Worm (Caenorhabditis elegans) whole organism, early embryonic: ENCODE data around the gene grl-7.

Source experiments
- aly-1 ChIP-seq: sonication (generic microtip); optimal IDR thresholded peaks from 2 replicates; lab custom pipeline; 2016; ENCODE audit warnings: missing genetic modification characterization, missing compliant biosample characterization
- ama-1 ChIP-seq: fragments of 150-350 bp; optimal IDR thresholded peaks from 2 replicates; lab custom pipeline; 2014
- ceh-36 ChIP-seq: sonication (generic microtip); optimal IDR thresholded peaks from 2 replicates; lab custom pipeline; 2016; ENCODE audit warnings: missing genetic modification characterization, inconsistent platforms, missing compliant biosample characterization
- ets-7 ChIP-seq: sonication (generic microtip); optimal IDR thresholded peaks from 2 replicates; lab custom pipeline; 2016; ENCODE audit warnings: missing genotype, missing genetic modification characterization, missing compliant biosample characterization
- scrt-1 ChIP-seq: fragments of 200-800 bp; sonication (Bioruptor generic); IDR thresholded peaks from 2 replicates; pipeline ENCODE4 v1.3.6; 2022; ENCODE audit warnings: missing genetic modification characterization, missing compliant biosample characterization
- sea-1 ChIP-seq: fragments of 200-800 bp; sonication (Bioruptor generic); conservative IDR thresholded peaks from 2 replicates; pipeline ENCODE4 v1.3.6; 2022; ENCODE audit warnings: missing genetic modification characterization, missing compliant biosample characterization
- tbx-11 ChIP-seq: fragments of 200-800 bp; sonication (Bioruptor generic); IDR thresholded peaks from 2 replicates; pipeline ENCODE4 v1.3.6; 2022; ENCODE audit warnings: missing genetic modification characterization, missing compliant biosample characterization
- tbx-37 ChIP-seq: fragments of 200-800 bp; sonication (Bioruptor generic); conservative IDR thresholded peaks from 2 replicates; pipeline ENCODE4 v1.3.6; 2022; ENCODE audit warnings: missing genetic modification reagents, missing genetic modification characterization, missing compliant biosample characterization
- tra-4 ChIP-seq: sonication (generic microtip); optimal IDR thresholded peaks from 2 replicates; lab custom pipeline; 2017; ENCODE audit warnings: missing genetic modification characterization, missing compliant biosample characterization

DNA sequence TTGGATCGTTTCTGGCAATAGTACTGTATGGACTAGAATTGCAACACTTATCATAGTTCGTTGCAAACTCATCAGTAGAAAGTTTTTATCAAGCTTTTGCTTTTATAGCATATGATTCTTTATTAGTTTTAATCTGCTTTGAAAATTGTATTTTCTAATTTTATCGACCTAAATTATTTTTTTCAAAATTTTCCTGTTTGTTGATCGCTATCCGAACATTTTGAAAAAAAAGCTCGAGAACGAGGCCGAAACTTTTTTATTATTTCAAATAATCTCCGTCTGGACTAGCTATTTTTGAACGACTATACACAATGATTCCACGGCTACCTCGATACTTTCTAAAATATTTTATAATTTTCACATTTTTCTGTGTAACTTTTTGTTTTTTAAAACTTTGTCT lies 39.6 kb upstream of the grl-7 start, which contains the start of gene F55C10.4:
- TF ChIP-seq scrt-1 (GFP tag; lab: Robert Waterston, UW): no peak
- no peak for TF ChIP-seq ceh-36
- no peak for TF ChIP-seq aly-1 (tag; lab: Kevin White, UChicago)
- no peak for TF ChIP-seq tra-4 (tag; lab: Kevin White, UChicago)
- no peak for TF ChIP-seq tbx-37
- TF ChIP-seq ama-1 (lab: Kevin White, UChicago): no peak
- no peak for TF ChIP-seq sea-1 (GFP tag; lab: Robert Waterston, UW)
- no peak for TF ChIP-seq ets-7 (tag; lab: Kevin White, UChicago)
- no peak for TF ChIP-seq tbx-11
